Worm (Caenorhabditis elegans) whole organism, late embryonic: ENCODE data around the gene cyp-35C1.

Experiments used
- C08G9.2 ChIP-seq: sonication (generic microtip); optimal IDR thresholded peaks from 2 replicates; lab custom pipeline; 2016; ENCODE audit warnings: mild to moderate bottlenecking, missing genetic modification characterization, moderate library complexity, missing compliant biosample characterization
- C38D4.7 ChIP-seq: fragments of 200-800 bp; sonication (Bioruptor generic); optimal IDR thresholded peaks from 2 replicates; lab custom pipeline; 2018; ENCODE audit warnings: mild to moderate bottlenecking, missing genetic modification characterization, moderate library complexity, missing compliant biosample characterization
- F13H6.1 ChIP-seq: sonication (generic microtip); optimal IDR thresholded peaks from 2 replicates; lab custom pipeline; 2016; ENCODE audit warnings: missing genetic modification characterization, missing compliant biosample characterization
- K09A11.1 ChIP-seq: sonication (generic microtip); optimal IDR thresholded peaks from 2 replicates; lab custom pipeline; 2017; ENCODE audit warnings: antibody characterized with exemption, mild to moderate bottlenecking, missing genetic modification characterization, missing compliant biosample characterization; ENCODE audit not compliant: insufficient read depth
- T23F11.4 ChIP-seq: fragments of 200-800 bp; sonication (Bioruptor generic); optimal IDR thresholded peaks from 2 replicates; lab custom pipeline; 2018; ENCODE audit warnings: mild to moderate bottlenecking, missing genetic modification characterization, missing compliant biosample characterization
- ahr-1 ChIP-seq: sonication (generic microtip); optimal IDR thresholded peaks from 2 replicates; lab custom pipeline; 2016; ENCODE audit warnings: missing genetic modification characterization, missing compliant biosample characterization
- ama-1 ChIP-seq: fragments of 150-350 bp; optimal IDR thresholded peaks from 2 replicates; lab custom pipeline; 2014
- ceh-14 ChIP-seq: sonication (generic microtip); optimal IDR thresholded peaks from 2 replicates; lab custom pipeline; 2016; ENCODE audit warnings: missing genotype, missing genetic modification characterization, missing compliant biosample characterization
- ceh-18 ChIP-seq: sonication (generic microtip); optimal IDR thresholded peaks from 2 replicates; lab custom pipeline; 2016; ENCODE audit warnings: missing genetic modification characterization, missing compliant biosample characterization
- ceh-31 ChIP-seq: sonication (generic microtip); optimal IDR thresholded peaks from 2 replicates; lab custom pipeline; 2016; ENCODE audit warnings: missing genetic modification characterization, missing compliant biosample characterization
- dmd-4 ChIP-seq: sonication (generic microtip); optimal IDR thresholded peaks from 2 replicates; lab custom pipeline; 2016; ENCODE audit warnings: borderline replicate concordance, missing genetic modification characterization, missing compliant biosample characterization
- elt-4 ChIP-seq: sonication (generic microtip); optimal IDR thresholded peaks from 2 replicates; lab custom pipeline; 2016; ENCODE audit warnings: missing genetic modification characterization, missing compliant biosample characterization
- fkh-10 ChIP-seq: fragments of 150-350 bp; optimal IDR thresholded peaks from 2 replicates; lab custom pipeline; 2014; ENCODE audit warnings: missing biosample characterization, missing genetic modification reagents, missing genetic modification characterization
- fkh-6 ChIP-seq: sonication (generic microtip); optimal IDR thresholded peaks from 2 replicates; lab custom pipeline; 2016; ENCODE audit warnings: missing genetic modification characterization, missing compliant biosample characterization
- gmeb-2 ChIP-seq: sonication (generic microtip); optimal IDR thresholded peaks from 2 replicates; lab custom pipeline; 2016; ENCODE audit warnings: missing genetic modification characterization, inconsistent platforms, missing compliant biosample characterization
- hlh-13 ChIP-seq: fragments of 200-800 bp; sonication (Bioruptor generic); optimal IDR thresholded peaks from 2 replicates; lab custom pipeline; 2018; ENCODE audit warnings: mild to moderate bottlenecking, missing genetic modification characterization, missing compliant biosample characterization
- hlh-6 ChIP-seq: sonication (generic microtip); optimal IDR thresholded peaks from 2 replicates; lab custom pipeline; 2016; ENCODE audit warnings: missing genotype, missing genetic modification characterization, missing compliant biosample characterization
- hlh-8 ChIP-seq: sonication (generic microtip); optimal IDR thresholded peaks from 2 replicates; lab custom pipeline; 2016; ENCODE audit warnings: missing genotype, missing genetic modification characterization, missing compliant biosample characterization
- lim-6 ChIP-seq: sonication (generic microtip); optimal IDR thresholded peaks from 2 replicates; lab custom pipeline; 2016; ENCODE audit warnings: missing genetic modification characterization, missing compliant biosample characterization
- lin-11 ChIP-seq: fragments of 200-800 bp; sonication (Bioruptor generic); optimal IDR thresholded peaks from 2 replicates; lab custom pipeline; 2018; ENCODE audit warnings: mild to moderate bottlenecking, missing genetic modification characterization, missing compliant biosample characterization
- nfya-1 ChIP-seq: sonication (generic microtip); optimal IDR thresholded peaks from 2 replicates; lab custom pipeline; 2017; ENCODE audit warnings: missing genetic modification characterization, mild to moderate bottlenecking, missing compliant biosample characterization, antibody characterized with exemption, moderate library complexity
- nhr-11 ChIP-seq: fragments of 150-350 bp; optimal IDR thresholded peaks from 2 replicates; lab custom pipeline; 2014; ENCODE audit warnings: missing biosample characterization, missing genetic modification characterization
- npax-4 ChIP-seq: sonication (generic microtip); optimal IDR thresholded peaks from 2 replicates; lab custom pipeline; 2016; ENCODE audit warnings: missing genetic modification characterization, missing compliant biosample characterization
- pag-3 ChIP-seq: sonication (generic microtip); optimal IDR thresholded peaks from 2 replicates; lab custom pipeline; 2016; ENCODE audit warnings: missing compliant biosample characterization, missing genetic modification characterization, borderline replicate concordance
- pax-1 ChIP-seq: fragments of 150-350 bp; optimal IDR thresholded peaks from 2 replicates; lab custom pipeline; 2014; ENCODE audit warnings: missing biosample characterization, missing genetic modification characterization
- pqm-1 ChIP-seq: sonication (generic microtip); optimal IDR thresholded peaks from 2 replicates; lab custom pipeline; 2016; ENCODE audit warnings: missing genetic modification characterization, missing compliant biosample characterization
- pros-1 ChIP-seq: fragments of 150-350 bp; optimal IDR thresholded peaks from 2 replicates; lab custom pipeline; 2014; ENCODE audit warnings: missing biosample characterization, missing genetic modification reagents, missing genetic modification characterization
- ref-2 ChIP-seq: sonication (generic microtip); optimal IDR thresholded peaks from 2 replicates; lab custom pipeline; 2016; ENCODE audit warnings: missing genetic modification characterization, missing compliant biosample characterization
- sox-2 ChIP-seq: fragments of 200-800 bp; sonication (Bioruptor generic); IDR thresholded peaks from 2 replicates; pipeline ENCODE4 v1.3.6; 2022; ENCODE audit warnings: missing genetic modification reagents, missing genetic modification characterization, missing compliant biosample characterization
- sox-4 ChIP-seq: sonication (generic microtip); optimal IDR thresholded peaks from 2 replicates; lab custom pipeline; 2017; ENCODE audit warnings: mild to moderate bottlenecking, missing genetic modification characterization, inconsistent platforms, missing compliant biosample characterization
- tbx-2 ChIP-seq: sonication (generic microtip); optimal IDR thresholded peaks from 2 replicates; lab custom pipeline; 2016; ENCODE audit warnings: missing genetic modification characterization, missing compliant biosample characterization
- ttx-3 ChIP-seq: sonication (generic microtip); optimal IDR thresholded peaks from 2 replicates; lab custom pipeline; 2016; ENCODE audit warnings: missing genetic modification reagents, missing genetic modification characterization, missing compliant biosample characterization
- unc-3 ChIP-seq, 2 experiments: fragments of 200-800 bp in 1 of 2; sonication (Bioruptor generic) in 1 of 2; sonication (generic microtip) in 1 of 2; conservative IDR thresholded peaks in 1 of 2; optimal IDR thresholded peaks in 1 of 2; 2 replicates each; pipeline versions ENCODE4 v1.3.6 to Lab custom; 2016 to 2022; ENCODE audit warnings: missing compliant biosample characterization in 2 of 2, missing genetic modification characterization in 2 of 2, missing genetic modification reagents in 1 of 2
- unc-42 ChIP-seq: sonication (generic microtip); optimal IDR thresholded peaks from 2 replicates; lab custom pipeline; 2016; ENCODE audit warnings: missing genotype, missing genetic modification characterization, missing compliant biosample characterization
- unc-55 ChIP-seq: sonication (generic microtip); optimal IDR thresholded peaks from 2 replicates; lab custom pipeline; 2017; ENCODE audit warnings: missing biosample characterization, missing genetic modification reagents, missing genetic modification characterization
- unc-86 ChIP-seq: sonication (generic microtip); optimal IDR thresholded peaks from 2 replicates; lab custom pipeline; 2016; ENCODE audit warnings: missing genetic modification characterization, missing compliant biosample characterization
- zip-5 ChIP-seq: sonication (generic microtip); optimal IDR thresholded peaks from 2 replicates; lab custom pipeline; 2016; ENCODE audit warnings: missing genetic modification characterization, missing compliant biosample characterization
- ztf-16 ChIP-seq: sonication (generic microtip); optimal IDR thresholded peaks from 2 replicates; lab custom pipeline; 2017; ENCODE audit warnings: missing genetic modification characterization, missing compliant biosample characterization

cyp-35C1 gene

ce11 chrV:13929503-13929902 lies 31.2 kb upstream of the cyp-35C1 start, which contains the start of gene srxa-13:
Gene srxa-13 (plus strand): TSS chrV:13929803.
- no peak for TF ChIP-seq ceh-18
- no peak for TF ChIP-seq pros-1 (tag; lab: Kevin White, UChicago)
- TF ChIP-seq dmd-4 = no peak
- no peak for TF ChIP-seq ceh-31
- no peak for TF ChIP-seq tbx-2 (tag; lab: Kevin White, UChicago)
- no peak for TF ChIP-seq fkh-10 (GFP tag; lab: Kevin White, UChicago)
- no peak for TF ChIP-seq gmeb-2 (tag; lab: Kevin White, UChicago)
- TF ChIP-seq ref-2 (tag; lab: Kevin White, UChicago) = no peak
- TF ChIP-seq hlh-8 (tag; lab: Kevin White, UChicago) = no peak
- no peak for TF ChIP-seq pag-3 (tag; lab: Kevin White, UChicago)
- TF ChIP-seq hlh-13 = no peak
- no peak for TF ChIP-seq elt-4 (tag; lab: Kevin White, UChicago)

DNA sequence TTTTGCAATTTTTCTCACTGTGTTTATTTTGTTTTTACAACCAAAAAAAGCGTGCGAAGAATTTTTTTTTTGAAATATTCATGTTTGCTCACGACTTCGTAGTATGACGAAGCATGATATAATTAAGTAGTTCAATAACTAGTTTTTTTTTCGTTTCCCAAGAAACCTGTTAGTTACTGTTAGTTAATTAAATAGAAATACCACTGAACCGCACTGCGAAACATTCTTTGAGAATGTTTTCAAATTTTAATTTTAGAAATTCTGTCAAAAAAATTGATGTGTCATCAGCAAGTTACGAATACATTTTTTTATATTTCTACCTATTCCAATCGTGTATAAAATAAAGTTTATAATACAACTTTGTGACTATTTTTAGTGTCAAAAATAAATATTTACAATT lies 28.1 kb upstream of the cyp-35C1 start, which contains the start of gene srxa-12:
Gene srxa-12 (plus strand): TSS at position 301 of the 400 bp plus-strand sequence.
- no peak for TF ChIP-seq sox-4 (tag; lab: Kevin White, UChicago)
- no peak for TF ChIP-seq K09A11.1 (tag; lab: Kevin White, UChicago)
- no peak for TF ChIP-seq ttx-3 (tag; lab: Kevin White, UChicago)

- no peak for TF ChIP-seq lin-11 (tag; lab: Kevin White, UChicago)
- TF ChIP-seq C38D4.7 (GFP tag; lab: Kevin White, UChicago) = no peak
- no peak for TF ChIP-seq lim-6 (tag; lab: Kevin White, UChicago)
- TF ChIP-seq elt-4 (tag; lab: Kevin White, UChicago) = no peak
- TF ChIP-seq hlh-8 (tag; lab: Kevin White, UChicago) = no peak
- TF ChIP-seq T23F11.4 (GFP tag; lab: Kevin White, UChicago) = no peak
- TF ChIP-seq C08G9.2 = no peak
- no peak for TF ChIP-seq unc-42 (tag; lab: Kevin White, UChicago)
- TF ChIP-seq pros-1 (tag; lab: Kevin White, UChicago) = no peak
- TF ChIP-seq hlh-13 = no peak
- no peak for TF ChIP-seq unc-86 (tag; lab: Kevin White, UChicago)
- no peak for TF ChIP-seq ahr-1 (tag; lab: Kevin White, UChicago)
- TF ChIP-seq gmeb-2 (tag; lab: Kevin White, UChicago) = no peak
- TF ChIP-seq dmd-4 = no peak
- no peak for TF ChIP-seq fkh-10 (GFP tag; lab: Kevin White, UChicago)
- no peak for TF ChIP-seq ceh-14
- TF ChIP-seq F13H6.1 = no peak
- no peak for TF ChIP-seq hlh-6
- TF ChIP-seq ceh-31 = no peak
Measured at ce11 chrV:13923851-13924250, 25.6 kb upstream of the cyp-35C1 start, which contains the start of gene srxa-11. Gene srxa-11 (plus strand): TSS chrV:13924151.

- TF ChIP-seq lim-6 (tag; lab: Kevin White, UChicago) (no peak), pax-1 (tag; lab: Kevin White, UChicago) (no peak), npax-4 (tag; lab: Kevin White, UChicago) (no peak), unc-3 (GFP tag; conservative IDR thresholded peaks at IDR 0.05; lab: Robert Waterston, UW) (no peak), unc-3 (tag; optimal IDR thresholded peaks at IDR 0.05; lab: Kevin White, UChicago) (no peak), sox-2 (no peak), fkh-6 (tag; lab: Kevin White, UChicago) (no peak), ztf-16 (tag; lab: Kevin White, UChicago) (no peak), unc-55 (GFP tag; lab: Kevin White, UChicago) (no peak), pqm-1 (tag; lab: Kevin White, UChicago) (no peak), ceh-18 (no peak), ama-1 (lab: Kevin White, UChicago) (no peak), elt-4 (tag; lab: Kevin White, UChicago) (no peak), zip-5 (tag; lab: Kevin White, UChicago) (no peak), ref-2 (tag; lab: Kevin White, UChicago) (no peak), nfya-1 (tag; lab: Kevin White, UChicago) (no peak), C38D4.7 (GFP tag; lab: Kevin White, UChicago) (no peak), nhr-11 (tag; lab: Kevin White, UChicago) (no peak)
Measured at ce11 chrV:13920730-13921129, 22.4 kb upstream of the cyp-35C1 start, which contains the start of gene srx-42. Gene srx-42 (plus strand): TSS chrV:13921030.
